Fruit fly (Drosophila melanogaster): ENCODE results near the gene Flad2.
A peak's percentile ranks its signal among the peaks of the same experiment; 100 is the strongest.

Flad2 gene

dm6 chr2L:13398614-13399161, 13.6 kb upstream of the Flad2 start, which contains the start of the genes CG10859 and CG7110 (continued):
- TF ChIP-seq dysf (GFP tag; IDR thresholded peaks at IDR 0.05): no peak
- no peak for TF ChIP-seq danr (GFP tag; IDR thresholded peaks at IDR 0.05)
- TF ChIP-seq CG9215 (GFP tag; IDR thresholded peaks at IDR 0.05): no peak
- TF ChIP-seq CG12236 (GFP tag; optimal IDR thresholded peaks at IDR 0.05): no peak
- no peak for TF ChIP-seq CG7786 (GFP tag; optimal IDR thresholded peaks at IDR 0.05)
- TF ChIP-seq CG15269 (tag; optimal IDR thresholded peaks at IDR 0.05): peak; percentile 33
- TF ChIP-seq ash1 (GFP tag; optimal IDR thresholded peaks at IDR 0.05): peak; percentile 46
- TF ChIP-seq CG2116 (GFP tag; optimal IDR thresholded peaks at IDR 0.05): peak; percentile 40
- TF ChIP-seq cg (GFP tag; optimal IDR thresholded peaks at IDR 0.05): no peak
- no peak for TF ChIP-seq pita (GFP tag; optimal IDR thresholded peaks at IDR 0.05)
- no peak for TF ChIP-seq pan (optimal IDR thresholded peaks at IDR 0.05)
- TF ChIP-seq pan (GFP tag; optimal IDR thresholded peaks at IDR 0.05 in 1 of 2, IDR thresholded peaks at IDR 0.05 in 1 of 2): peak in 1 of 2 experiments; percentile 10
- TF ChIP-seq fd102C (GFP tag; optimal IDR thresholded peaks at IDR 0.05): peak; percentile 7
- TF ChIP-seq Oli (tag; optimal IDR thresholded peaks at IDR 0.05): no peak
- TF ChIP-seq crp (GFP tag; optimal IDR thresholded peaks at IDR 0.05): no peak
- no peak for TF ChIP-seq cwo (GFP tag; optimal IDR thresholded peaks at IDR 0.05)
- TF ChIP-seq z (GFP tag; IDR thresholded peaks at IDR 0.05): no peak
- TF ChIP-seq Six4 (GFP tag; optimal IDR thresholded peaks at IDR 0.05): no peak
- TF ChIP-seq Nf-YB (GFP tag; optimal IDR thresholded peaks at IDR 0.05): peak; percentile 10
- TF ChIP-seq BEAF-32 (GFP tag; optimal IDR thresholded peaks at IDR 0.05): peak; percentile 10
- no peak for TF ChIP-seq CG14860 (GFP tag; IDR thresholded peaks at IDR 0.05; ENCODE audit: partially characterized antibody)
- no peak for TF ChIP-seq CG16779 (GFP tag; IDR thresholded peaks at IDR 0.05)
- peak; percentile 69 for TF ChIP-seq phol (tag; optimal IDR thresholded peaks at IDR 0.05)
- TF ChIP-seq pros (GFP tag; optimal IDR thresholded peaks at IDR 0.05): no peak
- TF ChIP-seq CG7987 (GFP tag; optimal IDR thresholded peaks at IDR 0.05): peak; percentile 89
- TF ChIP-seq CG17385 (GFP tag; optimal IDR thresholded peaks at IDR 0.05): peak; percentile 42
- TF ChIP-seq CG13123 (GFP tag; optimal IDR thresholded peaks at IDR 0.05): no peak
- no peak for TF ChIP-seq Opbp (GFP tag; IDR thresholded peaks at IDR 0.05; ENCODE audit: partially characterized antibody)
- TF ChIP-seq CG2889 (GFP tag; IDR thresholded peaks at IDR 0.05): no peak
- no peak for TF ChIP-seq lbe (GFP tag; optimal IDR thresholded peaks at IDR 0.05)
- peak; percentile 33 for TF ChIP-seq twi (tag; optimal IDR thresholded peaks at IDR 0.05)
- TF ChIP-seq CG30403 (GFP tag; optimal IDR thresholded peaks at IDR 0.05): no peak
- TF ChIP-seq Bgb (GFP tag; IDR thresholded peaks at IDR 0.05; ENCODE audit: partially characterized antibody): peak; percentile 29; the same call in 1 of the 2 replicates
- TF ChIP-seq CG3995 (GFP tag; optimal IDR thresholded peaks at IDR 0.05): peak; percentile 13
- peak; percentile 50 for TF ChIP-seq Vsx1 (GFP tag; optimal IDR thresholded peaks at IDR 0.05)
- peak; percentile 45 for TF ChIP-seq CG12299 (tag; optimal IDR thresholded peaks at IDR 0.05)
- peak; percentile 86 for TF ChIP-seq gfzf (GFP tag; optimal IDR thresholded peaks at IDR 0.05)
- peak; percentile 31 for TF ChIP-seq Hsf (GFP tag; optimal IDR thresholded peaks at IDR 0.05)
- TF ChIP-seq dan (GFP tag; IDR thresholded peaks at IDR 0.05): no peak
- TF ChIP-seq CrebB (tag; optimal IDR thresholded peaks at IDR 0.05): peak; percentile 36
- TF ChIP-seq Bteb2 (GFP tag; optimal IDR thresholded peaks at IDR 0.05): peak; percentile 34
- TF ChIP-seq slp2 (GFP tag; optimal IDR thresholded peaks at IDR 0.05): no peak
- TF ChIP-seq Kr (GFP tag; optimal IDR thresholded peaks at IDR 0.05): no peak
- no peak for TF ChIP-seq tup (GFP tag; optimal IDR thresholded peaks at IDR 0.05)
- TF ChIP-seq CG34224 (GFP tag; IDR thresholded peaks at IDR 0.05; ENCODE audit: partially characterized antibody): no peak
- no peak for TF ChIP-seq CG11696 (GFP tag; IDR thresholded peaks at IDR 0.05)
- no peak for TF ChIP-seq rib (GFP tag; IDR thresholded peaks at IDR 0.05)
- no peak for TF ChIP-seq CG3065 (GFP tag; optimal IDR thresholded peaks at IDR 0.05)
- no peak for TF ChIP-seq yki (optimal IDR thresholded peaks at IDR 0.05)
- no peak for TF ChIP-seq CG43689 (GFP tag; IDR thresholded peaks at IDR 0.05)
- peak; percentile 65 for TF ChIP-seq CG14710 (tag; optimal IDR thresholded peaks at IDR 0.05)

Measured in whole organism, embryonic.